Worm (Caenorhabditis elegans) whole organism, L4/young adult: Measurements from ENCODE around the gene ZK470.6.
"Not testable (repeated sequence)": the region's sequence is repeated elsewhere in the genome, so short reads cannot be mapped to it uniquely, and the experiment has no call there.

Source experiments
- W03F9.2 ChIP-seq: fragments of 150-350 bp; optimal IDR thresholded peaks from 2 replicates; lab custom pipeline; 2014; ENCODE audit warnings: missing biosample characterization, missing genetic modification characterization
- dao-5 ChIP-seq: sonication (generic microtip); optimal IDR thresholded peaks from 2 replicates; lab custom pipeline; 2016; ENCODE audit warnings: missing genotype, missing genetic modification characterization, moderate library complexity, missing compliant biosample characterization
- him-1 ChIP-seq: sonication (generic microtip); optimal IDR thresholded peaks from 2 replicates; lab custom pipeline; 2016; ENCODE audit warnings: missing genotype, missing genetic modification reagents, missing genetic modification characterization, missing compliant biosample characterization

Gene ZK470.6

ce11 chrX:4177394-4177793, at the start of gene ZK470.6:
TSS of gene ZK470.6 (minus strand) at chrX:4177494.
- TF ChIP-seq him-1 (no peak), dao-5 (tag; lab: Kevin White, UChicago) (no peak), W03F9.2 (no peak)

- TF ChIP-seq him-1 = peak; percentile 93
- peak; percentile 65 for TF ChIP-seq dao-5 (tag; lab: Kevin White, UChicago)
- no peak for TF ChIP-seq W03F9.2
These were observed 45.6 kb upstream of the ZK470.6 start for ce11 chrX:4222779-4223387.

- no peak for TF ChIP-seq dao-5 (tag; lab: Kevin White, UChicago)
These were observed 44.9 kb upstream of the ZK470.6 start for ce11 chrX:4222200-4222599.

- TF ChIP-seq W03F9.2 (no peak), him-1 (no peak), dao-5 (tag; lab: Kevin White, UChicago) (no peak)
These were observed 42.2 kb upstream of the ZK470.6 start for ce11 chrX:4219487-4219886.

ce11 chrX:4218174-4218573, 40.9 kb upstream of the ZK470.6 start, which contains the start of gene W01H2.2:
TSS of gene W01H2.2 (minus strand) at chrX:4218458.
- TF ChIP-seq W03F9.2 = no peak
- TF ChIP-seq dao-5 (tag; lab: Kevin White, UChicago) = no peak
- TF ChIP-seq him-1 = no peak

- TF ChIP-seq him-1 = no peak
- TF ChIP-seq W03F9.2 = no peak
- no peak for TF ChIP-seq dao-5 (tag; lab: Kevin White, UChicago)
These were observed 39.6 kb upstream of the ZK470.6 start, which contains the start of the genes F20B6.10 and hpk-1 for ce11 chrX:4216894-4217293. TSS of gene F20B6.10 (minus strand) at chrX:4217196. TSS of gene hpk-1 (minus strand) at chrX:4217290.

- TF ChIP-seq him-1 (no peak), W03F9.2 (no peak), dao-5 (tag; lab: Kevin White, UChicago) (no peak)
These were observed 38.3 kb upstream of the ZK470.6 start for ce11 chrX:4215500-4216107.

ce11 chrX:4214643-4215042, 37.3 kb upstream of the ZK470.6 start:
- TF ChIP-seq W03F9.2 (no peak), dao-5 (tag; lab: Kevin White, UChicago) (no peak), him-1 (peak; percentile 1)

- peak; percentile 90 for TF ChIP-seq dao-5 (tag; lab: Kevin White, UChicago)
- peak; percentile 100 for TF ChIP-seq him-1
- TF ChIP-seq W03F9.2 = peak; percentile 98
These were observed 31.8 kb upstream of the ZK470.6 start for ce11 chrX:4209131-4209530.

ce11 chrX:4208495-4208894, 31.2 kb upstream of the ZK470.6 start:
- TF ChIP-seq him-1 (no peak), W03F9.2 (peak; percentile 23), dao-5 (tag; lab: Kevin White, UChicago) (no peak)

- TF ChIP-seq W03F9.2; him-1; dao-5 (tag; lab: Kevin White, UChicago): not testable (repeated sequence)
These were observed 30.1 kb upstream of the ZK470.6 start, which contains the start of gene F20B6.9 for ce11 chrX:4207385-4207784. TSS of gene F20B6.9 (minus strand) at chrX:4207485.

ce11 chrX:4202114-4202513, 24.8 kb upstream of the ZK470.6 start, which contains the start of gene F20B6.6:
TSS of gene F20B6.6 (minus strand) at chrX:4202214.
- not testable (repeated sequence) for TF ChIP-seq dao-5 (tag; lab: Kevin White, UChicago); him-1; W03F9.2

- not testable (repeated sequence) for TF ChIP-seq dao-5 (tag; lab: Kevin White, UChicago); W03F9.2; him-1
These were observed 22.5 kb upstream of the ZK470.6 start, which contains the start of gene F20B6.5 for ce11 chrX:4199829-4200228. TSS of gene F20B6.5 (minus strand) at chrX:4199929.

ce11 chrX:4196431-4196830, 19.1 kb upstream of the ZK470.6 start, which contains the start of gene F20B6.4:
TSS of gene F20B6.4 (minus strand) at chrX:4196531.
- TF ChIP-seq dao-5 (tag; lab: Kevin White, UChicago) (no peak), W03F9.2 (no peak), him-1 (no peak)

- TF ChIP-seq W03F9.2 (no peak), dao-5 (tag; lab: Kevin White, UChicago) (no peak), him-1 (no peak)
These were observed 15.8 kb upstream of the ZK470.6 start for ce11 chrX:4193080-4193479.
